Fruit fly (Drosophila melanogaster) whole organism, prepupa: Measurements from ENCODE around the gene Roc1a.

Source experiments
- CG10631 ChIP-seq: fragments of 200-800 bp; sonication (Bioruptor generic); optimal IDR thresholded peaks from 2 replicates; lab custom pipeline; 2016; ENCODE audit warnings: missing biosample characterization, missing genetic modification characterization
- CG11294 ChIP-seq: fragments of 200-800 bp; sonication (Bioruptor generic); IDR thresholded peaks from 2 replicates; pipeline ENCODE4 v1.3.6; 2022; ENCODE audit warnings: missing biosample characterization, missing genetic modification characterization
- CG11762 ChIP-seq: fragments of 200-800 bp; sonication (Bioruptor generic); optimal IDR thresholded peaks from 3 replicates; lab custom pipeline; 2016; ENCODE audit warnings: missing biosample characterization, missing genetic modification characterization; ENCODE audit not compliant: insufficient read depth
- CG11902 ChIP-seq: fragments of 200-800 bp; sonication (Bioruptor generic); optimal IDR thresholded peaks from 3 replicates; lab custom pipeline; 2016; ENCODE audit warnings: missing biosample characterization, missing genetic modification characterization
- CG15336 ChIP-seq: fragments of 200-800 bp; sonication (Bioruptor generic); IDR thresholded peaks from 2 replicates; pipeline ENCODE4 v1.3.6; 2022; ENCODE audit warnings: missing biosample characterization, missing genetic modification characterization
- CG1621 ChIP-seq: fragments of 200-800 bp; sonication (Bioruptor generic); optimal IDR thresholded peaks from 3 replicates; lab custom pipeline; 2018; ENCODE audit warnings: missing biosample characterization, mild to moderate bottlenecking, missing genetic modification characterization
- CG16779 ChIP-seq: fragments of 200-800 bp; sonication (Bioruptor generic); optimal IDR thresholded peaks from 3 replicates; lab custom pipeline; 2017; ENCODE audit warnings: missing biosample characterization, mild to moderate bottlenecking, missing genetic modification characterization
- CG3032 ChIP-seq: fragments of 200-800 bp; optimal IDR thresholded peaks from 2 replicates; lab custom pipeline; 2019; ENCODE audit warnings: missing biosample characterization, mild to moderate bottlenecking, missing genetic modification characterization, moderate library complexity
- CG32006 ChIP-seq: fragments of 200-800 bp; sonication (Bioruptor generic); optimal IDR thresholded peaks from 3 replicates; lab custom pipeline; 2017; ENCODE audit warnings: missing biosample characterization, mild to moderate bottlenecking, missing genetic modification characterization
- CG3919 ChIP-seq: fragments of 200-800 bp; sonication (Bioruptor generic); optimal IDR thresholded peaks from 3 replicates; lab custom pipeline; 2016; ENCODE audit warnings: missing biosample characterization, missing genetic modification characterization
- CG6163 ChIP-seq: fragments of 200-800 bp; sonication (Bioruptor generic); IDR thresholded peaks from 3 replicates; pipeline ENCODE4 v1.3.6; 2022; ENCODE audit warnings: missing biosample characterization, missing genetic modification characterization
- CG6276 ChIP-seq: fragments of 200-800 bp; sonication (Bioruptor generic); optimal IDR thresholded peaks from 2 replicates; lab custom pipeline; 2017; ENCODE audit warnings: missing biosample characterization, mild to moderate bottlenecking, missing genetic modification characterization
- CG6808 ChIP-seq: fragments of 200-800 bp; sonication (Bioruptor generic); optimal IDR thresholded peaks from 3 replicates; lab custom pipeline; 2017; ENCODE audit warnings: missing biosample characterization, missing genetic modification characterization, mild to moderate bottlenecking, moderate library complexity, missing genetic modification reagents
- CG7368 ChIP-seq: fragments of 200-800 bp; sonication (Bioruptor generic); optimal IDR thresholded peaks from 3 replicates; lab custom pipeline; 2016; ENCODE audit warnings: missing biosample characterization, missing genetic modification characterization
- CG8119 ChIP-seq: fragments of 200-800 bp; sonication (Bioruptor generic); IDR thresholded peaks from 3 replicates; pipeline ENCODE4 v1.3.6; 2022; ENCODE audit warnings: missing biosample characterization, missing genetic modification characterization
- CG8632 ChIP-seq: fragments of 200-800 bp; sonication (Bioruptor generic); optimal IDR thresholded peaks from 3 replicates; lab custom pipeline; 2016; ENCODE audit warnings: missing biosample characterization, missing genetic modification characterization
- CG9139 ChIP-seq: fragments of 200-800 bp; sonication (Bioruptor generic); optimal IDR thresholded peaks from 3 replicates; lab custom pipeline; 2017; ENCODE audit warnings: missing biosample characterization, mild to moderate bottlenecking, missing genetic modification characterization
- Eip75B ChIP-seq: fragments of 200-800 bp; sonication (Bioruptor generic); optimal IDR thresholded peaks from 3 replicates; lab custom pipeline; 2016; ENCODE audit warnings: missing biosample characterization, missing genetic modification characterization
- Eip78C ChIP-seq: fragments of 200-800 bp; sonication (Bioruptor generic); peaks from one replicate; lab custom pipeline; 2016; ENCODE audit warnings: missing biosample characterization, missing genetic modification characterization
- Ets21C ChIP-seq: fragments of 200-800 bp; sonication (Bioruptor generic); optimal IDR thresholded peaks from 3 replicates; lab custom pipeline; 2016; ENCODE audit warnings: missing biosample characterization, missing genetic modification characterization
- Ets96B ChIP-seq: fragments of 200-800 bp; optimal IDR thresholded peaks from 2 replicates; lab custom pipeline; 2019; ENCODE audit warnings: missing biosample characterization, mild to moderate bottlenecking, missing genetic modification characterization, moderate library complexity
- Gug ChIP-seq: fragments of 200-800 bp; sonication (Bioruptor generic); IDR thresholded peaks from 2 replicates; pipeline ENCODE4 v1.3.6; 2022; ENCODE audit warnings: missing biosample characterization, missing genetic modification characterization
- Hr38 ChIP-seq: sonication (Bioruptor generic); optimal IDR thresholded peaks from 2 replicates; lab custom pipeline; 2016; ENCODE audit warnings: missing biosample characterization, missing genetic modification characterization
- Hr39 ChIP-seq: fragments of 200-800 bp; sonication (Bioruptor generic); optimal IDR thresholded peaks from 2 replicates; lab custom pipeline; 2016; ENCODE audit warnings: missing biosample characterization, missing genetic modification characterization
- Hr4 ChIP-seq: fragments of 200-800 bp; sonication (Bioruptor generic); optimal IDR thresholded peaks from 3 replicates; lab custom pipeline; 2016; ENCODE audit warnings: missing biosample characterization, missing genetic modification characterization
- Lpt ChIP-seq: fragments of 200-800 bp; sonication (Bioruptor generic); optimal IDR thresholded peaks from 3 replicates; lab custom pipeline; 2016; ENCODE audit warnings: missing biosample characterization, missing genetic modification characterization
- Met ChIP-seq: fragments of 200-800 bp; sonication (Bioruptor generic); optimal IDR thresholded peaks from 3 replicates; lab custom pipeline; 2016; ENCODE audit warnings: missing biosample characterization, missing genetic modification characterization
- Sox14 ChIP-seq: fragments of 200-800 bp; sonication (Bioruptor generic); optimal IDR thresholded peaks from 3 replicates; lab custom pipeline; 2016; ENCODE audit warnings: missing biosample characterization, missing genetic modification characterization
- Sox15 ChIP-seq: fragments of 200-800 bp; sonication (Bioruptor generic); optimal IDR thresholded peaks from 3 replicates; lab custom pipeline; 2016; ENCODE audit warnings: missing biosample characterization, missing genetic modification characterization
- achi ChIP-seq: fragments of 200-800 bp; sonication (Bioruptor generic); optimal IDR thresholded peaks from 3 replicates; lab custom pipeline; 2016; ENCODE audit warnings: missing biosample characterization, missing genetic modification characterization
- acj6 ChIP-seq: fragments of 200-800 bp; sonication (Bioruptor generic); optimal IDR thresholded peaks from 3 replicates; lab custom pipeline; 2016; ENCODE audit warnings: missing biosample characterization, missing genetic modification characterization
- cyc ChIP-seq: fragments of 200-800 bp; sonication (Bioruptor generic); optimal IDR thresholded peaks from 3 replicates; lab custom pipeline; 2016; ENCODE audit warnings: missing biosample characterization, missing genetic modification characterization
- dsx ChIP-seq: fragments of 200-800 bp; optimal IDR thresholded peaks from 3 replicates; lab custom pipeline; 2019; ENCODE audit warnings: missing biosample characterization, mild to moderate bottlenecking, missing genetic modification characterization, moderate library complexity; ENCODE audit not compliant: poor library complexity, severe bottlenecking
- eg ChIP-seq: fragments of 200-800 bp; sonication (Bioruptor generic); IDR thresholded peaks from 3 replicates; pipeline ENCODE4 v1.3.6; 2022; ENCODE audit warnings: missing biosample characterization, missing genetic modification characterization
- fd59A ChIP-seq: fragments of 200-800 bp; sonication (Bioruptor generic); optimal IDR thresholded peaks from 2 replicates; lab custom pipeline; 2017; ENCODE audit warnings: missing biosample characterization, mild to moderate bottlenecking, missing genetic modification characterization, missing genetic modification reagents
- fd85E ChIP-seq: fragments of 200-800 bp; sonication (Bioruptor generic); optimal IDR thresholded peaks from 3 replicates; lab custom pipeline; 2016; ENCODE audit warnings: missing biosample characterization, missing genetic modification characterization
- lz ChIP-seq: fragments of 200-800 bp; sonication (Bioruptor generic); optimal IDR thresholded peaks from 3 replicates; lab custom pipeline; 2016; ENCODE audit warnings: missing biosample characterization, missing genetic modification characterization
- net ChIP-seq: fragments of 200-800 bp; sonication (Bioruptor generic); optimal IDR thresholded peaks from 3 replicates; lab custom pipeline; 2016; ENCODE audit warnings: missing biosample characterization, missing genetic modification characterization
- pdm3 ChIP-seq: fragments of 200-800 bp; sonication (Bioruptor generic); optimal IDR thresholded peaks from 3 replicates; lab custom pipeline; 2016; ENCODE audit warnings: missing biosample characterization, missing genetic modification characterization
- spab ChIP-seq: fragments of 200-800 bp; sonication (Bioruptor generic); optimal IDR thresholded peaks from 2 replicates; lab custom pipeline; 2017; ENCODE audit warnings: missing biosample characterization, mild to moderate bottlenecking, missing genetic modification characterization, missing genetic modification reagents
- ss ChIP-seq, 2 experiments: fragments of 200-800 bp; sonication (Bioruptor generic); optimal IDR thresholded peaks; 2 replicates in 1 of 2; 3 replicates in 1 of 2; lab custom pipeline; 2017 to 2018; ENCODE audit warnings: mild to moderate bottlenecking in 2 of 2, missing biosample characterization in 2 of 2, missing genetic modification characterization in 2 of 2, moderate library complexity in 1 of 2
- svp ChIP-seq: fragments of 200-800 bp; sonication (Bioruptor generic); peaks from one replicate; lab custom pipeline; 2016; ENCODE audit warnings: missing biosample characterization, missing genetic modification characterization
- vri ChIP-seq: fragments of 200-800 bp; sonication (Bioruptor generic); optimal IDR thresholded peaks from 3 replicates; lab custom pipeline; 2016; ENCODE audit warnings: missing biosample characterization, mild to moderate bottlenecking, missing genetic modification characterization

Gene Roc1a

dm6 chrX:618583-618982 is 28.5 kb upstream of the Roc1a start (continued):
- TF ChIP-seq ss (GFP tag; optimal IDR thresholded peaks at IDR 0.05; lab: Kevin White, UChicago) (no peak), Sox15 (GFP tag; lab: Kevin White, UChicago) (no peak), fd85E (no peak), CG9139 (no peak), net (GFP tag; lab: Kevin White, UChicago) (no peak), Gug (GFP tag; lab: Robert Waterston, UW) (no peak), pdm3 (GFP tag; lab: Kevin White, UChicago) (no peak), Eip75B (GFP tag; lab: Kevin White, UChicago) (no peak), CG16779 (tag; lab: Kevin White, UChicago) (no peak), Hr4 (GFP tag; lab: Kevin White, UChicago) (peak; percentile 10), Met (GFP tag; lab: Kevin White, UChicago) (no peak), CG7368 (no peak), dsx (GFP tag; lab: Kevin White, UChicago) (no peak), Ets21C (GFP tag; lab: Kevin White, UChicago) (no peak), Hr39 (GFP tag; lab: Kevin White, UChicago) (peak; percentile 5), svp (GFP tag; lab: Kevin White, UChicago) (peak; percentile 74), fd59A (GFP tag; lab: Kevin White, UChicago) (no peak), lz (peak; percentile 21), Sox14 (GFP tag; lab: Kevin White, UChicago) (no peak), CG1621 (tag; lab: Kevin White, UChicago) (no peak), CG6808 (GFP tag; lab: Kevin White, UChicago) (no peak), spab (GFP tag; lab: Kevin White, UChicago) (no peak), Hr38 (GFP tag; lab: Kevin White, UChicago) (no peak)

- TF ChIP-seq eg (GFP tag; lab: Robert Waterston, UW) = no peak
- no peak for TF ChIP-seq CG11902 (GFP tag; lab: Kevin White, UChicago)
- TF ChIP-seq svp (GFP tag; lab: Kevin White, UChicago) = peak; percentile 61
- TF ChIP-seq CG8119 (GFP tag; lab: Robert Waterston, UW) = peak; percentile 41; the same call in 1 of the 3 replicates
- TF ChIP-seq Met (GFP tag; lab: Kevin White, UChicago) = no peak
- TF ChIP-seq CG15336 (GFP tag; lab: Robert Waterston, UW) = peak; percentile 22; the same call in 1 of the 2 replicates
- TF ChIP-seq Ets96B = no peak
- no peak for TF ChIP-seq cyc (GFP tag; lab: Kevin White, UChicago)
- TF ChIP-seq Hr4 (GFP tag; lab: Kevin White, UChicago) = peak; percentile 33
- no peak for TF ChIP-seq CG8632 (GFP tag; lab: Kevin White, UChicago)
- TF ChIP-seq CG32006 (GFP tag; lab: Kevin White, UChicago) = peak; percentile 24
Measured at dm6 chrX:619220-620101, 27.6 kb upstream of the Roc1a start.

DNA sequence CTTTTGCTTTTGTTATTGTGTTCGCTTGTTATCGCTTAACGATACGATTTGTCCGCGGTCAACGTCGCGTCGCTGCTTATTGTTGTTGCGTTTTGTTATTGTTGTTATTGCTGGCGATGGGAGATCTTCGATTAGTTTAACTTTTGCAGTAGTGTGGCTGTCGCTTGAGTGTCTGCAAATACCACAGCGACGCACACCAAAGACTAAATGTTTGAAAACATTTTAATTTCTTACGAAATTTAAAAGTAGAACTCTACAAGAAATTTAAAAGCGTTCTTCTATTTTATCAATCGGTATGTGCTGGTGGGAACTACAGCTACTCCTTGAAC is 27.0 kb upstream of the Roc1a start, which contains the start of gene spdi:
TSS of gene spdi (minus strand) at position 94 of the 329 bp plus-strand sequence.
- peak; percentile 5 for TF ChIP-seq dsx (GFP tag; lab: Kevin White, UChicago)
- no peak for TF ChIP-seq CG6276 (GFP tag; lab: Kevin White, UChicago)
- TF ChIP-seq CG11294 (GFP tag; lab: Robert Waterston, UW) = no peak

DNA sequence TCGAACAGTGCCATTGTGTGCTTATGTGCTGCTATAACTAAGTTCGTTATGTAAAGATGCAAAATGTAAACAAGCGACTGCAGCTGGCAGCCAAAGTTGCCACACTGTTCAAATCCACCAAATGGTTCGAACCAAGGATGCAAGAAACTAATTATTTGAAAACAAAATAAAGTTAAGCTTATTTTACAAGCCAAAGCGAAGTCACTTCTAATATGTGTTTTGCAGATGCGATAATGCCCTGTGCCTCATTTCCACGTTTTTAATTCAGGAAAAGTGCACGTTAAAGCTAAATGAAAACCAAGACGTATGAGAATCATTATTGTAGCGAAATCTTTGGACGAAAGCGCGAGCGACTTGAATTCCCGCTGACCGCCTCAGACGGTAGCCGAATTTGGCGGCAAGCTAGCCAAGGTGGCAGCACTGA is 26.0 kb upstream of the Roc1a start, which contains the start of the genes CG13365 and Vsp37A:
TSS of gene CG13365 (minus strand) at position 84 of the 424 bp plus-strand sequence.
TSS of gene Vsp37A (plus strand) at position 399 of the 424 bp plus-strand sequence.
- TF ChIP-seq Hr38 (GFP tag; lab: Kevin White, UChicago) (no peak), Ets96B (no peak), CG10631 (peak; percentile 41), CG11902 (GFP tag; lab: Kevin White, UChicago) (peak; percentile 10), acj6 (GFP tag; lab: Kevin White, UChicago) (no peak), CG8632 (GFP tag; lab: Kevin White, UChicago) (no peak), CG11294 (GFP tag; lab: Robert Waterston, UW) (no peak), Met (GFP tag; lab: Kevin White, UChicago) (no peak), Hr4 (GFP tag; lab: Kevin White, UChicago) (peak; percentile 25), Hr39 (GFP tag; lab: Kevin White, UChicago) (peak; percentile 56), Ets21C (GFP tag; lab: Kevin White, UChicago) (peak; percentile 30), achi (GFP tag; lab: Kevin White, UChicago) (no peak), CG11762 (GFP tag; lab: Kevin White, UChicago) (no peak), CG15336 (GFP tag; lab: Robert Waterston, UW) (no peak), Eip75B (GFP tag; lab: Kevin White, UChicago) (peak; percentile 39), Lpt (GFP tag; lab: Kevin White, UChicago) (no peak), Eip78C (GFP tag; lab: Kevin White, UChicago) (peak; percentile 75), CG7368 (no peak), vri (no peak), CG3919 (GFP tag; lab: Kevin White, UChicago) (no peak), CG6163 (GFP tag; lab: Robert Waterston, UW) (no peak), CG3032 (peak; percentile 30)
